Worm (Caenorhabditis elegans) whole organism, L2 larva: ENCODE data around the gene ZK1290.7.

Source experiments
- F13H6.1 ChIP-seq: sonication (generic microtip); optimal IDR thresholded peaks from 2 replicates; lab custom pipeline; 2016; ENCODE audit warnings: missing genetic modification characterization, missing compliant biosample characterization
- R02D3.7 ChIP-seq: fragments of 150-350 bp; optimal IDR thresholded peaks from 2 replicates; lab custom pipeline; 2014; ENCODE audit warnings: missing biosample characterization, missing genetic modification characterization
- ZK546.5 ChIP-seq: sonication (generic microtip); optimal IDR thresholded peaks from 2 replicates; lab custom pipeline; 2017; ENCODE audit warnings: missing biosample characterization, missing genetic modification characterization
- alr-1 ChIP-seq: fragments of 150-350 bp; optimal IDR thresholded peaks from 2 replicates; lab custom pipeline; 2014; ENCODE audit warnings: missing biosample characterization, missing genetic modification characterization
- ama-1 ChIP-seq: fragments of 150-350 bp; optimal IDR thresholded peaks from 2 replicates; lab custom pipeline; 2018; ENCODE audit warnings: inconsistent platforms
- blmp-1 ChIP-seq: sonication (generic microtip); optimal IDR thresholded peaks from 2 replicates; lab custom pipeline; 2017; ENCODE audit warnings: missing genetic modification characterization, mild to moderate bottlenecking, missing compliant biosample characterization, antibody characterized with exemption, moderate library complexity; ENCODE audit not compliant: insufficient read depth
- ceh-16 ChIP-seq: fragments of 150-350 bp; optimal IDR thresholded peaks from 2 replicates; lab custom pipeline; 2014; ENCODE audit warnings: missing biosample characterization, missing genetic modification characterization
- ceh-82 ChIP-seq: fragments of 150-350 bp; optimal IDR thresholded peaks from 2 replicates; lab custom pipeline; 2014; ENCODE audit warnings: missing biosample characterization, missing genetic modification characterization
- dmd-4 ChIP-seq: sonication (generic microtip); optimal IDR thresholded peaks from 2 replicates; lab custom pipeline; 2017; ENCODE audit warnings: missing biosample characterization, missing genetic modification characterization
- egl-27 ChIP-seq: sonication (generic microtip); optimal IDR thresholded peaks from 3 replicates; lab custom pipeline; 2017; ENCODE audit warnings: missing biosample characterization, missing genetic modification reagents, missing genetic modification characterization
- elt-3 ChIP-seq: sonication (generic microtip); optimal IDR thresholded peaks from 2 replicates; lab custom pipeline; 2017; ENCODE audit warnings: missing biosample characterization, missing genetic modification characterization
- fos-1 ChIP-seq: fragments of 150-350 bp; optimal IDR thresholded peaks from 2 replicates; lab custom pipeline; 2014; ENCODE audit warnings: missing biosample characterization, missing genetic modification characterization
- gmeb-1 ChIP-seq: fragments of 150-350 bp; optimal IDR thresholded peaks from 2 replicates; lab custom pipeline; 2014; ENCODE audit warnings: missing biosample characterization, missing genetic modification characterization
- lin-11 ChIP-seq: fragments of 150-350 bp; sonication (generic microtip); optimal IDR thresholded peaks from 2 replicates; lab custom pipeline; 2014; ENCODE audit warnings: missing biosample characterization, missing genetic modification characterization, inconsistent platforms, mixed read lengths
- lsy-2 ChIP-seq, 2 experiments: fragments of 150-350 bp in 1 of 2; sonication (generic microtip) in 1 of 2; optimal IDR thresholded peaks; 2 replicates each; lab custom pipeline; 2014 to 2017; ENCODE audit warnings: missing biosample characterization in 2 of 2, missing genetic modification characterization in 2 of 2
- mab-5 ChIP-seq: fragments of 150-350 bp; optimal IDR thresholded peaks from 2 replicates; lab custom pipeline; 2014; ENCODE audit warnings: missing biosample characterization, missing genetic modification characterization
- mbf-1 ChIP-seq: sonication (generic microtip); optimal IDR thresholded peaks from 2 replicates; lab custom pipeline; 2017; ENCODE audit warnings: missing biosample characterization, missing genetic modification characterization
- nhr-10 ChIP-seq: sonication (generic microtip); optimal IDR thresholded peaks from 2 replicates; lab custom pipeline; 2017; ENCODE audit warnings: missing biosample characterization, missing genetic modification characterization
- nhr-11 ChIP-seq: fragments of 150-350 bp; optimal IDR thresholded peaks from 2 replicates; lab custom pipeline; 2014; ENCODE audit warnings: missing biosample characterization, missing genetic modification characterization
- nhr-12 ChIP-seq: fragments of 150-350 bp; optimal IDR thresholded peaks from 2 replicates; lab custom pipeline; 2014; ENCODE audit warnings: missing biosample characterization, missing genetic modification characterization
- nhr-129 ChIP-seq: fragments of 150-350 bp; optimal IDR thresholded peaks from 2 replicates; lab custom pipeline; 2014; ENCODE audit warnings: missing biosample characterization, missing genetic modification characterization
- nhr-21 ChIP-seq: fragments of 150-350 bp; optimal IDR thresholded peaks from 2 replicates; lab custom pipeline; 2014; ENCODE audit warnings: missing biosample characterization, missing genetic modification characterization
- nhr-23 ChIP-seq: fragments of 150-350 bp; optimal IDR thresholded peaks from 2 replicates; lab custom pipeline; 2014; ENCODE audit warnings: missing biosample characterization, missing genetic modification reagents, missing genetic modification characterization
- nhr-237 ChIP-seq: fragments of 150-350 bp; optimal IDR thresholded peaks from 2 replicates; lab custom pipeline; 2014; ENCODE audit warnings: missing biosample characterization, missing genetic modification characterization
- nhr-25 ChIP-seq: fragments of 150-350 bp; sonication (generic microtip); optimal IDR thresholded peaks from 3 replicates; lab custom pipeline; 2014; ENCODE audit warnings: missing biosample characterization, missing genetic modification characterization
- nhr-6 ChIP-seq: fragments of 150-350 bp; optimal IDR thresholded peaks from 2 replicates; lab custom pipeline; 2014; ENCODE audit warnings: missing biosample characterization, missing genetic modification characterization
- peb-1 ChIP-seq: fragments of 150-350 bp; optimal IDR thresholded peaks from 2 replicates; lab custom pipeline; 2014; ENCODE audit warnings: missing biosample characterization, missing genetic modification characterization
- sem-4 ChIP-seq: fragments of 150-350 bp; optimal IDR thresholded peaks from 2 replicates; lab custom pipeline; 2014; ENCODE audit warnings: missing biosample characterization, missing genetic modification reagents, missing genetic modification characterization
- skn-1 ChIP-seq: sonication (generic microtip); optimal IDR thresholded peaks from 2 replicates; lab custom pipeline; 2017; ENCODE audit warnings: missing biosample characterization, missing genetic modification characterization
- sma-3 ChIP-seq: sonication (generic microtip); optimal IDR thresholded peaks from 2 replicates; lab custom pipeline; 2016; ENCODE audit warnings: missing genetic modification reagents, missing genetic modification characterization, missing compliant biosample characterization
- sma-9 ChIP-seq, 2 experiments: fragments of 150-350 bp in 1 of 2; sonication (generic microtip) in 1 of 2; optimal IDR thresholded peaks; 2 replicates each; lab custom pipeline; 2014 to 2016; ENCODE audit warnings: missing genetic modification characterization in 2 of 2, mild to moderate bottlenecking in 1 of 2, missing biosample characterization in 1 of 2, missing compliant biosample characterization in 1 of 2, missing genetic modification reagents in 1 of 2, moderate library complexity in 1 of 2
- snpc-4 ChIP-seq: fragments of 150-350 bp; optimal IDR thresholded peaks from 2 replicates; lab custom pipeline; 2014; ENCODE audit warnings: missing biosample characterization, missing genetic modification characterization
- unc-39 ChIP-seq: fragments of 150-350 bp; optimal IDR thresholded peaks from 2 replicates; lab custom pipeline; 2014; ENCODE audit warnings: missing biosample characterization, missing genetic modification characterization
- unc-55 ChIP-seq: fragments of 150-350 bp; sonication (generic microtip); optimal IDR thresholded peaks from 3 replicates; lab custom pipeline; 2014; ENCODE audit warnings: missing biosample characterization, missing genetic modification reagents, missing genetic modification characterization
- unc-62 ChIP-seq: fragments of 150-350 bp; optimal IDR thresholded peaks from 2 replicates; lab custom pipeline; 2014; ENCODE audit warnings: missing biosample characterization, missing genetic modification reagents, missing genetic modification characterization
- zag-1 ChIP-seq: fragments of 150-350 bp; optimal IDR thresholded peaks from 2 replicates; lab custom pipeline; 2014; ENCODE audit warnings: missing biosample characterization, missing genetic modification characterization
- ztf-1 ChIP-seq: fragments of 200-800 bp; sonication (Bioruptor generic); conservative IDR thresholded peaks from 2 replicates; pipeline ENCODE4 v1.3.6; 2022; ENCODE audit warnings: missing genetic modification characterization, missing compliant biosample characterization
- ztf-4 ChIP-seq: fragments of 150-350 bp; optimal IDR thresholded peaks from 2 replicates; lab custom pipeline; 2014; ENCODE audit warnings: missing biosample characterization, missing genetic modification characterization

ZK1290.7 gene

ce11 chrII:7553806-7554205 is 28.4 kb upstream of the ZK1290.7 start, which contains the start of gene ZK1290.10:
TSS of gene ZK1290.10 (minus strand) at chrII:7553906.
- TF ChIP-seq snpc-4 (no peak), sem-4 (tag; lab: Kevin White, UChicago) (no peak), sma-3 (GFP tag; lab: Kevin White, UChicago) (no peak), nhr-23 (no peak), nhr-25 (tag; lab: Kevin White, UChicago) (no peak), elt-3 (tag; lab: Kevin White, UChicago) (no peak), unc-39 (tag; lab: Kevin White, UChicago) (no peak), nhr-237 (no peak), nhr-21 (tag; lab: Kevin White, UChicago) (no peak), alr-1 (tag; lab: Kevin White, UChicago) (no peak), ztf-1 (GFP tag; lab: Robert Waterston, UW) (no peak), mab-5 (tag; lab: Kevin White, UChicago) (no peak), nhr-6 (tag; lab: Kevin White, UChicago) (no peak), nhr-129 (tag; lab: Kevin White, UChicago) (no peak), ceh-16 (tag; lab: Kevin White, UChicago) (no peak), sma-9 (GFP tag; optimal IDR thresholded peaks at IDR 0.05; lab: Kevin White, UChicago) (no peak), sma-9 (tag; optimal IDR thresholded peaks at IDR 0.05; lab: Kevin White, UChicago) (no peak), ceh-82 (tag; lab: Kevin White, UChicago) (no peak), peb-1 (tag; lab: Kevin White, UChicago) (no peak), F13H6.1 (tag; lab: Kevin White, UChicago) (no peak), gmeb-1 (tag; lab: Kevin White, UChicago) (no peak)

DNA sequence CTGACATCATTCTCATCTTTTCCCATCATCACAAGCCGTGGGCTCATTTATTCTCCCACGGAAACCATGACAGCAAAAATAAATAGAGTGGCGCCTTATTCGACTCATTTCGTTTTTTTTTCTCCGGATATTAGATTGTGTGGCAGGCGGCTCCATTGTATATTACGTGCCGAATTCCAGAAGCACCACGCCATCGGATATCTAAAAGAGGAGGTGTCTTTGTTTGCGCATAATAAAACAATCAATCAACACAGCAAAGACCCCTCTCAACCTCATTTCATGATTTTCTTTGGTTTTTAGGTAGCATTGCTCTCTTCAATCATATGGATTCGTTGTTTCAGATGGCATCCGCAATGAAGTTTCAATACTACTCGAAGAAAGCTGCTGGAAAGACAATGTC is 23.7 kb upstream of the ZK1290.7 start, which contains the start of gene tph-1:
tph-1 (plus strand) TSS at position 301 of the 400 bp plus-strand sequence.
- TF ChIP-seq lin-11 (tag; lab: Kevin White, UChicago) = no peak
- TF ChIP-seq lsy-2 (tag; optimal IDR thresholded peaks at IDR 0.05; lab: Kevin White, UChicago) = no peak
- TF ChIP-seq mbf-1 (tag; lab: Kevin White, UChicago) = no peak
- no peak for TF ChIP-seq R02D3.7 (tag; lab: Kevin White, UChicago)
- TF ChIP-seq ztf-4 (tag; lab: Kevin White, UChicago) = no peak
- no peak for TF ChIP-seq nhr-129 (tag; lab: Kevin White, UChicago)
- no peak for TF ChIP-seq egl-27 (tag; lab: Kevin White, UChicago)
- TF ChIP-seq nhr-11 (tag; lab: Kevin White, UChicago) = no peak
- TF ChIP-seq, all 48 proteins: peak for 0

DNA sequence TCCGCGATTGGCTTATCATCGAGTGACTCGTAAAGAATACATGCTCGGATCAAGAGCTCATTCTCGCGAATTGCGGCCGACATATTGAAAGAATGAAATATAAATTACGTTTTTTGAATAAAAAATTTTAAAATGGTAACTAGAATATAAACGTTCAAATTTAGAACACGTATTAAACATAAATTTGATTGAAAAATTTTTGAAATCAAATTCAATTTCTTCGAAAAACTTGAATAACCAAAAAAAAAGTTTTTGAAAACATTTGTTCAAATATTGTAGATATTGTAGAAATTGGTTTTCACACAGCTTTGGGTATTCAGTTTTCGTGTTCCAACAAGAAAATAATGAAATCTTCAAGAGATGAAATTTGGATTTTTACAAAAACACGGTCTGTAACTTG is 22.7 kb upstream of the ZK1290.7 start, which contains the start of gene fbxa-224:
fbxa-224 (minus strand) TSS at position 101 of the 400 bp plus-strand sequence.
- TF ChIP-seq R02D3.7 (tag; lab: Kevin White, UChicago) (no peak), mab-5 (tag; lab: Kevin White, UChicago) (no peak), dmd-4 (tag; lab: Kevin White, UChicago) (no peak), nhr-10 (no peak)

DNA sequence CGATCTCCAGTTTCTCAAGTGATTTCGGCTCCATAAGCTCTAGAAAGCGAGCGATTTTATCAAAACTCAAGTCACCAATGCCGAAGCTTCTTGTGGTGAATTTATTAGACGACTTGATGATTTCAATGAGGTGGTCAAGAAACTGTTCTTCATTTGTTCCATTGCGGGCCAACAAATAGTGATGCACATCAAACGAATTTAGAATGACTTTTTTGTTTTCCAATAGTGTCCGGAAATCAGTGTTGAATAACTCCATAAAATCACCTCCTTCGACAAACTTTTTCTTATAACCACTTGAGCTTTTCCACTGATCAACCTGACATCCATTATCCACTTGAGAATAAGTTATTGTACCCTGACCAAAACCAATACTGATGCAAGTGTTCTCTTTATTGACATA is 21.9 kb upstream of the ZK1290.7 start:
- no peak for TF ChIP-seq ZK546.5 (tag; lab: Kevin White, UChicago)
- no peak for TF ChIP-seq nhr-25 (tag; lab: Kevin White, UChicago)
- no peak for TF ChIP-seq mbf-1 (tag; lab: Kevin White, UChicago)
- TF ChIP-seq dmd-4 (tag; lab: Kevin White, UChicago) = no peak
- TF ChIP-seq skn-1 (tag; lab: Kevin White, UChicago) = no peak
- no peak for TF ChIP-seq nhr-21 (tag; lab: Kevin White, UChicago)
- no peak for TF ChIP-seq ama-1 (lab: Kevin White, UChicago)
- no peak for TF ChIP-seq fos-1 (tag; lab: Kevin White, UChicago)
- TF ChIP-seq nhr-12 (tag; lab: Kevin White, UChicago) = no peak
- no peak for TF ChIP-seq mab-5 (tag; lab: Kevin White, UChicago)
- TF ChIP-seq unc-62 = no peak
- TF ChIP-seq zag-1 (tag; lab: Kevin White, UChicago) = no peak

DNA sequence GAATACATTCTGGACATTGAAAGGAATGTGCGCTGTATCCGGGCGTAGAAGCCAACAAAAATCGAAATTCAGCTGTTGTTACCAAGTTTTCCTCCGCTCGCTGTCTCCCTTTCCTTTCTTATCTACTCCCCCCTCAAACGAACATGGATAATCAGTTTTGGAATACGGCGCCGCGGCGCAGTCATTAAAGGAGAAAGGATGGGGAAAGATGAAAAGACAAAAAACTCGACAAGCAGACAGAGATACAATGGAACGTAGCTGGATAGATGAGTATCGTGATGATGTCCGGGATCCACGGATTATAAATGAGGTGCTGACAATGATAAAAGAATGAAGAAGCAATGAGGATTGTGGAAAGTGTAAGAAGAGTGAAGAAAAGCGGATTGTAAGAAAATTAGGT is 20.0 kb upstream of the ZK1290.7 start:
- TF ChIP-seq unc-39 (tag; lab: Kevin White, UChicago) (no peak), unc-55 (GFP tag; lab: Kevin White, UChicago) (peak; percentile 35), blmp-1 (tag; lab: Kevin White, UChicago) (peak; percentile 5), nhr-21 (tag; lab: Kevin White, UChicago) (peak; percentile 74), fos-1 (tag; lab: Kevin White, UChicago) (peak; percentile 7), ama-1 (lab: Kevin White, UChicago) (peak; percentile 74), mbf-1 (tag; lab: Kevin White, UChicago) (no peak)
